Worm (Caenorhabditis elegans) whole organism, L2 larva: ENCODE results near the gene Y53F4B.21.

ENCODE experiments used
- C34F6.9 ChIP-seq: fragments of 150-350 bp; optimal IDR thresholded peaks from 2 replicates; lab custom pipeline; 2014; ENCODE audit warnings: missing biosample characterization, missing genetic modification characterization
- ama-1 ChIP-seq: fragments of 150-350 bp; optimal IDR thresholded peaks from 2 replicates; lab custom pipeline; 2018; ENCODE audit warnings: inconsistent platforms
- egl-27 ChIP-seq: sonication (generic microtip); optimal IDR thresholded peaks from 3 replicates; lab custom pipeline; 2017; ENCODE audit warnings: missing biosample characterization, missing genetic modification reagents, missing genetic modification characterization
- fos-1 ChIP-seq: fragments of 150-350 bp; optimal IDR thresholded peaks from 2 replicates; lab custom pipeline; 2014; ENCODE audit warnings: missing biosample characterization, missing genetic modification characterization
- lin-39 ChIP-seq: fragments of 150-350 bp; optimal IDR thresholded peaks from 2 replicates; lab custom pipeline; 2014; ENCODE audit warnings: missing biosample characterization, missing genetic modification reagents, missing genetic modification characterization
- mab-5 ChIP-seq: fragments of 150-350 bp; optimal IDR thresholded peaks from 2 replicates; lab custom pipeline; 2014; ENCODE audit warnings: missing biosample characterization, missing genetic modification characterization
- mdl-1 ChIP-seq, 2 experiments: fragments of 150-350 bp in 1 of 2; sonication (generic microtip) in 1 of 2; optimal IDR thresholded peaks; 2 replicates each; lab custom pipeline; 2017; ENCODE audit warnings: missing biosample characterization in 2 of 2, missing genetic modification characterization in 2 of 2
- nhr-10 ChIP-seq: sonication (generic microtip); optimal IDR thresholded peaks from 2 replicates; lab custom pipeline; 2017; ENCODE audit warnings: missing biosample characterization, missing genetic modification characterization
- nhr-11 ChIP-seq: fragments of 150-350 bp; optimal IDR thresholded peaks from 2 replicates; lab custom pipeline; 2014; ENCODE audit warnings: missing biosample characterization, missing genetic modification characterization
- nhr-23 ChIP-seq: fragments of 150-350 bp; optimal IDR thresholded peaks from 2 replicates; lab custom pipeline; 2014; ENCODE audit warnings: missing biosample characterization, missing genetic modification reagents, missing genetic modification characterization
- nhr-6 ChIP-seq: fragments of 150-350 bp; optimal IDR thresholded peaks from 2 replicates; lab custom pipeline; 2014; ENCODE audit warnings: missing biosample characterization, missing genetic modification characterization
- nhr-77 ChIP-seq: fragments of 150-350 bp; optimal IDR thresholded peaks from 2 replicates; lab custom pipeline; 2014; ENCODE audit warnings: missing biosample characterization, missing genetic modification characterization
- sem-4 ChIP-seq: fragments of 150-350 bp; optimal IDR thresholded peaks from 2 replicates; lab custom pipeline; 2014; ENCODE audit warnings: missing biosample characterization, missing genetic modification reagents, missing genetic modification characterization
- zag-1 ChIP-seq: fragments of 150-350 bp; optimal IDR thresholded peaks from 2 replicates; lab custom pipeline; 2014; ENCODE audit warnings: missing biosample characterization, missing genetic modification characterization
- ztf-1 ChIP-seq: fragments of 200-800 bp; sonication (Bioruptor generic); conservative IDR thresholded peaks from 2 replicates; pipeline ENCODE4 v1.3.6; 2022; ENCODE audit warnings: missing genetic modification characterization, missing compliant biosample characterization

Gene Y53F4B.21

ce11 chrII:15157880-15158279, 67.9 kb downstream of the Y53F4B.21 start, which contains the start of gene ptr-20:
Gene ptr-20, plus strand, starts transcription at chrII:15158180.
- TF ChIP-seq nhr-10: no peak
- TF ChIP-seq zag-1 (tag; lab: Kevin White, UChicago): no peak
- no peak for TF ChIP-seq ama-1 (lab: Kevin White, UChicago)
- TF ChIP-seq ztf-1 (GFP tag; lab: Robert Waterston, UW): no peak
- no peak for TF ChIP-seq nhr-11 (tag; lab: Kevin White, UChicago)
- TF ChIP-seq mab-5 (tag; lab: Kevin White, UChicago): no peak
- no peak for TF ChIP-seq sem-4 (tag; lab: Kevin White, UChicago)
- no peak for TF ChIP-seq egl-27
- no peak for TF ChIP-seq fos-1
- no peak for TF ChIP-seq nhr-6 (tag; lab: Kevin White, UChicago)
- no peak for TF ChIP-seq lin-39 (tag; lab: Kevin White, UChicago)
- TF ChIP-seq nhr-77 (tag; lab: Kevin White, UChicago): no peak
- TF ChIP-seq nhr-23 (tag; lab: Kevin White, UChicago): no peak
- TF ChIP-seq mdl-1 (tag; optimal IDR thresholded peaks at IDR 0.05; lab: Kevin White, UChicago): no peak

- TF ChIP-seq nhr-10 (no peak), C34F6.9 (tag; lab: Kevin White, UChicago) (no peak)
These were observed 68.4 kb downstream of the Y53F4B.21 start for ce11 chrII:15158364-15158763.
